Fruit fly (Drosophila melanogaster): ENCODE measurements around the gene CG6769.

The CG6769 gene

DNA sequence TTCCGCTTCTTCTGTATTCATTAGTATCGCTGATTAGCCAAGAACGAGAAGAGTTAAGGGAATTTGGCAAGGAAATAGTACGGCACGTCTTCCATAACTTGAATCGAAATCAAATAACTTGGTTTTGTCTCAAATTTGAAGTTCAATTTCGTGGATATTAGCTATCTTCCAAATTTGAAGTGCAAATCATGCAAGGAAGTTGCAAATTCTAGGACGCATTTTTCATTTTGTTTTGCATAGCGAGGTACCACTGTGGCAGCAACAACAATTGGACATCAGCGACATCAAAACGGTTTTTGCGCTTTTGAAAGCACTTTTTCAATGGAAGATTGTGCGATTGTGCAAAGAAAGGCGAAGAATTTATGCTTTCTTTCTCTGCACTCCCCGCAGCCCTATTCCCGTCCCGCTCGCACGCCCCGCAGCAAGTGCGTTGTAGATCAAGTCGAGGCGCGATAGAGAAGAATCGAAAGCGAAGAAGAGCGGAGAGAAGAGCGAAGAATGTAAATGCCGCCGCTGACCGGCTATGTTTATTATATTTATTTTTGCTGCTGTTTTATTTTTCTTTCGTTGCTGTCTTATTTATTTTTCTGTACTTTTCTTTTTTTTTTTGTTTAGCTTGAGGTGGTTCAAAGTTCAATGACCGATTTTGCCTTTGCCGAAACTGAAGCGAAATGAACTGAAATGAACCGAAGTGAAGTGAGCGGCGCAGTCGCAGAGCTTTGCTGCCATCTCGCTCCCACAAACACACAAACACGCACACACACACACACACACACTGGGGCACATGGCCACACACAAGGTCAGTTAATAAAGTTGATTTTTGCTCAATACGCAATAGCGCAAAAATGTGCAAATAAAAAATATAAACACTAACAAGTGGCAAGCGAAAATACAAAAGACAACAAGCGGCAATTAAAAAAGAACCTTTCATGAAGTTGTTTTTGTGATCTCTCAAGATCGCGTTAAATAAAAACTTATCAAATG lies 20.6 kb downstream of the CG6769 start (continued):
- TF ChIP-seq unpg (GFP tag; optimal IDR thresholded peaks at IDR 0.05) (peak; percentile 54), CG8924 (tag; optimal IDR thresholded peaks at IDR 0.05) (peak; percentile 21), CG4328 (GFP tag; optimal IDR thresholded peaks at IDR 0.05) (no peak), Ptx1 (GFP tag; IDR thresholded peaks at IDR 0.05) (peak; percentile 75), stc (GFP tag; IDR thresholded peaks at IDR 0.05) (peak; percentile 47; the same call in 1 of the 2 replicates), run (tag; optimal IDR thresholded peaks at IDR 0.05) (no peak), CG10274 (GFP tag; optimal IDR thresholded peaks at IDR 0.05) (peak; percentile 29), gsb (GFP tag; IDR thresholded peaks at IDR 0.05) (no peak), gcm (GFP tag; optimal IDR thresholded peaks at IDR 0.05) (no peak), sens (GFP tag) (peak; percentile 55), CG4854 (GFP tag; optimal IDR thresholded peaks at IDR 0.05) (no peak), caup (GFP tag; optimal IDR thresholded peaks at IDR 0.05; ENCODE audit: severe bottlenecking) (peak; percentile 31), psq (GFP tag; optimal IDR thresholded peaks at IDR 0.05) (no peak), CrebB (tag; optimal IDR thresholded peaks at IDR 0.05) (no peak), CG9437 (GFP tag; optimal IDR thresholded peaks at IDR 0.05) (no peak), CG15601 (tag; optimal IDR thresholded peaks at IDR 0.05) (no peak), sima (GFP tag; optimal IDR thresholded peaks at IDR 0.05) (no peak), az2 (GFP tag; optimal IDR thresholded peaks at IDR 0.05) (peak; percentile 26), gsb-n (tag; optimal IDR thresholded peaks at IDR 0.05) (no peak), CG4730 (GFP tag; IDR thresholded peaks at IDR 0.05) (peak; percentile 30; the same call in 1 of the 2 replicates), fd96Cb (tag; optimal IDR thresholded peaks at IDR 0.05) (peak; percentile 37), CG7987 (GFP tag; optimal IDR thresholded peaks at IDR 0.05) (no peak), Hr3 (GFP tag; optimal IDR thresholded peaks at IDR 0.05) (no peak), CG30431 (GFP tag; optimal IDR thresholded peaks at IDR 0.05) (no peak), Lim3 (GFP tag; IDR thresholded peaks at IDR 0.05) (no peak), CG4360 (GFP tag; IDR thresholded peaks at IDR 0.05) (no peak), CG4617 (GFP tag; optimal IDR thresholded peaks at IDR 0.05; ENCODE audit: borderline replicate concordance) (no peak)

DNA sequence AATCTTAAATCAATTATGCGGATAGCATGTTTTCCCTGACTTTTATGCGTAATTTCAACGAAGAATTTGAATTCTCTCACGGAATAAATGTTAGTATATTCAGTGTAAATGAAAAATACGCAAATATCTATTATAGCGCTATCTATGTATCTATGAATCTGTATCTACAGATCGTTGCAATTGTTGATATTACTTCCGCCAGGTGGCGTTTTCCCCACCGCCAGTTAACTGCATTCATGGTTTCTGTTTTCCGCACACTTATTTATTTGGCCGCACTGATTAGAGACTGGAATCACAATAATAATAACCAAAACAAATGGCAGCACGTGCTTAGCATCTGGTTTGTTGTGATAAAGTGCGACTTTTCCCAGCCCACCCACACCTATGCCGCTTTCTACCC lies 22.0 kb downstream of the CG6769 start:
- TF ChIP-seq CG15073 (GFP tag; optimal IDR thresholded peaks at IDR 0.05): no peak
- no peak for TF ChIP-seq usp (GFP tag; optimal IDR thresholded peaks at IDR 0.05)
- peak; percentile 86 for TF ChIP-seq CTCF (GFP tag; optimal IDR thresholded peaks at IDR 0.05)
- no peak for TF ChIP-seq dmrt99B (tag; optimal IDR thresholded peaks at IDR 0.05)
- peak; percentile 7 for TF ChIP-seq Med (GFP tag)
- TF ChIP-seq HHEX (GFP tag; optimal IDR thresholded peaks at IDR 0.05): no peak
- TF ChIP-seq cwo (GFP tag; optimal IDR thresholded peaks at IDR 0.05): peak; percentile 13
- no peak for TF ChIP-seq Fer2 (tag; optimal IDR thresholded peaks at IDR 0.05)
- no peak for TF ChIP-seq CG3847 (GFP tag; IDR thresholded peaks at IDR 0.05)
- no peak for TF ChIP-seq CG6175 (GFP tag; IDR thresholded peaks at IDR 0.05)

dm6 chrX:17883418-17883817 lies 22.6 kb downstream of the CG6769 start, which contains the start of gene CG12985:
CG12985 (plus strand) TSS chrX:17883718.
- TF ChIP-seq sna (GFP tag; IDR thresholded peaks at IDR 0.05; ENCODE audit: partially characterized antibody): no peak
- no peak for TF ChIP-seq CG9817 (tag; optimal IDR thresholded peaks at IDR 0.05)
- TF ChIP-seq Kr (GFP tag; optimal IDR thresholded peaks at IDR 0.05): no peak
- no peak for TF ChIP-seq bab2 (GFP tag; optimal IDR thresholded peaks at IDR 0.05)

All from whole organism, embryonic.